Fruit fly (Drosophila melanogaster): ENCODE data around the gene GATAe.

GATAe gene

DNA sequence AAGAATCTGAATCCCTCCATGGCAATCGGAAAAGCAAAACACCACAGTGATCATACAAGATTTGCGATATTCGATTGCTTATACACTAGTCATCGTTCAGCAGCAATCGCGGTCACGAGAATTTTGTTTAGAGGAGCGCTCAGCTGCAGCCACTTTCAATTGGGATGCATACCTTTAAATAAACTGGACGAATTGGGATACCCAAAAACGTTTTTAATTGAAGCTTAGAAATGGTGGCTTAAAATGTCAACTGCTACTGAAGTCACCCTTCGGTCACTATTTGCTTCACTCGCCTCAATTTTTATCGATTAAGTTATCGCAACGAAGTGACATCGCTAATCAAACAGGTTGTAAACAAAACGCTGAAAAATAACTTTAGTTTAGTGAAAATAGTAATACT lies 40.5 kb downstream of the GATAe start, which contains the start of the genes IKKbeta and CG5013 (continued):
- TF ChIP-seq esg (GFP tag; conservative IDR thresholded peaks at IDR 0.05) (no peak; the same call in 1 of the 2 replicates), CG13624 (GFP tag; optimal IDR thresholded peaks at IDR 0.05) (peak; percentile 65), mld (GFP tag; IDR thresholded peaks at IDR 0.05; ENCODE audit: partially characterized antibody) (peak; percentile 69), grau (tag; optimal IDR thresholded peaks at IDR 0.05) (peak; percentile 67), Dad (GFP tag; optimal IDR thresholded peaks at IDR 0.05) (peak; percentile 44), CG11085 (GFP tag; IDR thresholded peaks at IDR 0.05) (no peak), eve (GFP tag; optimal IDR thresholded peaks at IDR 0.05) (no peak), NfI (GFP tag; optimal IDR thresholded peaks at IDR 0.05) (peak; percentile 8), usp (GFP tag; optimal IDR thresholded peaks at IDR 0.05) (no peak), CG7928 (GFP tag; optimal IDR thresholded peaks at IDR 0.05) (no peak), CG11560 (tag; IDR thresholded peaks at IDR 0.05) (peak; percentile 95), CG11093 (GFP tag; IDR thresholded peaks at IDR 0.05) (no peak), shn (GFP tag; optimal IDR thresholded peaks at IDR 0.05) (peak; percentile 76), wek (GFP tag; optimal IDR thresholded peaks at IDR 0.05) (no peak), grn (GFP tag; optimal IDR thresholded peaks at IDR 0.05) (no peak), Hr3 (GFP tag; optimal IDR thresholded peaks at IDR 0.05) (peak; percentile 6), croc (GFP tag; conservative IDR thresholded peaks at IDR 0.05) (no peak), Dbx (GFP tag; IDR thresholded peaks at IDR 0.05) (peak; percentile 68; the same call in 1 of the 3 replicates), sens-2 (GFP tag; IDR thresholded peaks at IDR 0.05) (no peak), Dp (GFP tag; optimal IDR thresholded peaks at IDR 0.05) (peak; percentile 31), cwo (GFP tag; optimal IDR thresholded peaks at IDR 0.05) (no peak), CG4404 (GFP tag; IDR thresholded peaks at IDR 0.05) (no peak; the same call in 1 of the 2 replicates), bowl (GFP tag; IDR thresholded peaks at IDR 0.05) (no peak), CG3407 (GFP tag; optimal IDR thresholded peaks at IDR 0.05) (no peak), zfh2 (GFP tag; optimal IDR thresholded peaks at IDR 0.05) (peak; percentile 79), Rfx (GFP tag; IDR thresholded peaks at IDR 0.05) (peak; percentile 63; the same call in 1 of the 2 replicates), ATbp (GFP tag; optimal IDR thresholded peaks at IDR 0.05) (no peak), CG14710 (tag; optimal IDR thresholded peaks at IDR 0.05) (peak; percentile 75), tgo (GFP tag; IDR thresholded peaks at IDR 0.05) (peak; percentile 28; the same call in 1 of the 3 replicates), gce (GFP tag; IDR thresholded peaks at IDR 0.05) (no peak), CG9437 (GFP tag; optimal IDR thresholded peaks at IDR 0.05) (no peak), MESR4 (GFP tag; optimal IDR thresholded peaks at IDR 0.05) (peak; percentile 22), salm (tag; optimal IDR thresholded peaks at IDR 0.05) (no peak), CG2678 (tag; optimal IDR thresholded peaks at IDR 0.05) (no peak), vvl (GFP tag; IDR thresholded peaks at IDR 0.05) (peak; percentile 17; the same call in 1 of the 2 replicates), al (GFP tag; IDR thresholded peaks at IDR 0.05) (peak; percentile 40; the same call in 1 of the 2 replicates), chif (GFP tag; optimal IDR thresholded peaks at IDR 0.05) (no peak), CG10321 (GFP tag; IDR thresholded peaks at IDR 0.05) (no peak), lola (GFP tag; optimal IDR thresholded peaks at IDR 0.05) (peak in 1 of 3 experiments; percentile 26), CG42726 (GFP tag; IDR thresholded peaks at IDR 0.05; ENCODE audit: partially characterized antibody) (0 out of 2 replicates have a peak, but pooled peaks have one; percentile 39), CG18476 (GFP tag; optimal IDR thresholded peaks at IDR 0.05) (no peak), CG11456 (GFP tag; IDR thresholded peaks at IDR 0.05) (0 out of 3 replicates have a peak, but pooled peaks have one; percentile 45), Oaz (GFP tag; IDR thresholded peaks at IDR 0.05) (no peak), so (GFP tag; IDR thresholded peaks at IDR 0.05) (no peak), Bgb (GFP tag; IDR thresholded peaks at IDR 0.05; ENCODE audit: partially characterized antibody) (peak; percentile 76), CG18599 (GFP tag; optimal IDR thresholded peaks at IDR 0.05) (no peak), chn (GFP tag; optimal IDR thresholded peaks at IDR 0.05) (peak; percentile 63), pho (GFP tag; optimal IDR thresholded peaks at IDR 0.05) (peak; percentile 70), ci (GFP tag; IDR thresholded peaks at IDR 0.05) (0 out of 3 replicates have a peak, but pooled peaks have one; percentile 49), HLH3B (GFP tag; IDR thresholded peaks at IDR 0.05) (peak; percentile 33; the same call in 1 of the 2 replicates), row (GFP tag; IDR thresholded peaks at IDR 0.05) (peak; percentile 92)

All from whole organism, embryonic.